Fruit fly (Drosophila melanogaster): ENCODE results near the gene CG4362.

The CG4362 gene

DNA sequence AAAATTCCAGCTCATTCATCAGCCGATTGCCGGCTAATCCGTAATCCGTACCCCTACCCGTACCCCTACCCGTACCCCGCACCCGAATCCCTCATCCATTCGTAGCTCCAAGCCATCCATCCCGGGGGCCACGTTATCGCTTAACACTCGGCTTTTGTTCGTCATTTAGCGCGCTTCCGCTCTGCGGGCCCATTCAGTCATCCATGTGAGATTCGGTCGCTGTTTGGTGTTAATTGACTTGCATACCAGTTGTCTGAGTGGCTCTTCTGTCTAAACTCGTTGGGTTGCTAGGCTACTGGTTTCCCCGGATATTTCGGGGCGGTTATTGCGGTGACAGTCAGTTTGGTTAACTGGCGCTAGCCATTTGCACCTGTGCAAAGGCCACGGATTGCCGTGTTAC lies 4.1 kb upstream of the CG4362 start (continued):
- peak; percentile 82 for TF ChIP-seq Deaf1 (tag; optimal IDR thresholded peaks at IDR 0.05)
- TF ChIP-seq ro (GFP tag; IDR thresholded peaks at IDR 0.05) = no peak
- no peak for TF ChIP-seq Elba2 (GFP tag; optimal IDR thresholded peaks at IDR 0.05)
- peak; percentile 49 for TF ChIP-seq ftz-f1 (GFP tag; optimal IDR thresholded peaks at IDR 0.05)
- 0 out of 3 replicates have a peak, but pooled peaks have one; percentile 42 for TF ChIP-seq CG6175 (GFP tag; IDR thresholded peaks at IDR 0.05)
- no peak for TF ChIP-seq Dref (GFP tag; IDR thresholded peaks at IDR 0.05)
- TF ChIP-seq crol (GFP tag; IDR thresholded peaks at IDR 0.05) = peak; percentile 91
- TF ChIP-seq Awh (GFP tag; IDR thresholded peaks at IDR 0.05) = peak; percentile 68
- no peak for TF ChIP-seq HLH4C (GFP tag; IDR thresholded peaks at IDR 0.05; ENCODE audit: partially characterized antibody)
- TF ChIP-seq Xbp1 (GFP tag; optimal IDR thresholded peaks at IDR 0.05) = no peak
- TF ChIP-seq CG12391 (tag; optimal IDR thresholded peaks at IDR 0.05) = no peak
- no peak for TF ChIP-seq CG34224 (GFP tag; IDR thresholded peaks at IDR 0.05; ENCODE audit: partially characterized antibody)
- peak; percentile 93 for TF ChIP-seq CG12769 (tag; optimal IDR thresholded peaks at IDR 0.05)
- TF ChIP-seq Pdp1 (GFP tag; optimal IDR thresholded peaks at IDR 0.05) = peak in 1 of 2 experiments; percentile 39
- TF ChIP-seq CG6791 (GFP tag; IDR thresholded peaks at IDR 0.05; ENCODE audit: partially characterized antibody) = peak; percentile 51; the same call in 1 of the 3 replicates
- no peak for TF ChIP-seq CG2199 (GFP tag; IDR thresholded peaks at IDR 0.05)
- peak; percentile 49; the same call in 1 of the 2 replicates for TF ChIP-seq Adf1 (GFP tag; IDR thresholded peaks at IDR 0.05)
- TF ChIP-seq MBD-R2 (GFP tag; IDR thresholded peaks at IDR 0.05) = no peak
- no peak for TF ChIP-seq amos (GFP tag; IDR thresholded peaks at IDR 0.05; ENCODE audit: partially characterized antibody)
- no peak for TF ChIP-seq dmrt99B (tag; optimal IDR thresholded peaks at IDR 0.05)
- no peak for TF ChIP-seq fu2 (GFP tag; optimal IDR thresholded peaks at IDR 0.05)
- TF ChIP-seq CG15073 (GFP tag; optimal IDR thresholded peaks at IDR 0.05) = no peak
- TF ChIP-seq caup (GFP tag; optimal IDR thresholded peaks at IDR 0.05; ENCODE audit: severe bottlenecking) = no peak
- TF ChIP-seq Antp (GFP tag; optimal IDR thresholded peaks at IDR 0.05) = no peak
- TF ChIP-seq CG1529 (GFP tag; optimal IDR thresholded peaks at IDR 0.05) = no peak
- no peak for TF ChIP-seq slou (GFP tag; optimal IDR thresholded peaks at IDR 0.05)
- no peak for TF ChIP-seq Dad (GFP tag; optimal IDR thresholded peaks at IDR 0.05)
- no peak for TF ChIP-seq twi (tag; optimal IDR thresholded peaks at IDR 0.05)
- TF ChIP-seq psq (GFP tag; optimal IDR thresholded peaks at IDR 0.05) = no peak
- TF ChIP-seq mam (GFP tag; optimal IDR thresholded peaks at IDR 0.05) = no peak
- no peak for TF ChIP-seq sqz (GFP tag; optimal IDR thresholded peaks at IDR 0.05)
- TF ChIP-seq CG14441 (GFP tag; IDR thresholded peaks at IDR 0.05) = 0 out of 2 replicates have a peak, but pooled peaks have one; percentile 16
- TF ChIP-seq Side (GFP tag; optimal IDR thresholded peaks at IDR 0.05) = no peak
- TF ChIP-seq gcm (GFP tag; optimal IDR thresholded peaks at IDR 0.05) = peak; percentile 75
- TF ChIP-seq CG31365 (tag; optimal IDR thresholded peaks at IDR 0.05) = no peak
- TF ChIP-seq CG34422 (GFP tag; IDR thresholded peaks at IDR 0.05) = peak; percentile 30; the same call in 1 of the 3 replicates
- TF ChIP-seq tin (GFP tag; optimal IDR thresholded peaks at IDR 0.05) = no peak
- TF ChIP-seq cwo (GFP tag; optimal IDR thresholded peaks at IDR 0.05) = peak; percentile 52
- TF ChIP-seq Hr3 (GFP tag; optimal IDR thresholded peaks at IDR 0.05) = no peak
- TF ChIP-seq CG18599 (GFP tag; optimal IDR thresholded peaks at IDR 0.05) = peak; percentile 33
- TF ChIP-seq mld (GFP tag; IDR thresholded peaks at IDR 0.05; ENCODE audit: partially characterized antibody) = no peak
- peak; percentile 78 for TF ChIP-seq CG34376 (GFP tag; optimal IDR thresholded peaks at IDR 0.05)
- no peak for TF ChIP-seq nerfin-2 (GFP tag; IDR thresholded peaks at IDR 0.05; ENCODE audit: partially characterized antibody)
- TF ChIP-seq Dbx (GFP tag; IDR thresholded peaks at IDR 0.05) = 0 out of 3 replicates have a peak, but pooled peaks have one; percentile 38
- TF ChIP-seq CG4854 (GFP tag; optimal IDR thresholded peaks at IDR 0.05) = no peak
- TF ChIP-seq CG9437 (GFP tag; optimal IDR thresholded peaks at IDR 0.05) = no peak
- peak; percentile 21; the same call in 1 of the 3 replicates for TF ChIP-seq otp (GFP tag; IDR thresholded peaks at IDR 0.05)
- 0 out of 3 replicates have a peak, but pooled peaks have one; percentile 24 for TF ChIP-seq Optix (GFP tag; IDR thresholded peaks at IDR 0.05)
- 0 out of 2 replicates have a peak, but pooled peaks have one; percentile 5 for TF ChIP-seq CG14014 (GFP tag; IDR thresholded peaks at IDR 0.05)
- no peak for TF ChIP-seq CrebB (tag; optimal IDR thresholded peaks at IDR 0.05)
